Fruit fly (Drosophila melanogaster) whole organism, embryonic: ENCODE measurements around the gene CG17234.

Source experiments
- ATbp ChIP-seq: fragments of 200-800 bp; sonication (Bioruptor generic); optimal IDR thresholded peaks from 2 replicates; lab custom pipeline; 2017; ENCODE audit warnings: missing biosample characterization, mild to moderate bottlenecking, missing genetic modification characterization, missing genetic modification reagents
- CG12659 ChIP-seq: fragments of 200-800 bp; sonication (Bioruptor generic); optimal IDR thresholded peaks from 3 replicates; lab custom pipeline; 2017; ENCODE audit warnings: mild to moderate bottlenecking, missing biosample characterization, missing genetic modification reagents, missing genetic modification characterization
- CG12744 ChIP-seq: fragments of 200-800 bp; sonication (Bioruptor generic); optimal IDR thresholded peaks from 2 replicates; lab custom pipeline; 2016; ENCODE audit warnings: missing biosample characterization, missing genetic modification characterization
- CG12769 ChIP-seq: fragments of 200-800 bp; sonication (Bioruptor generic); optimal IDR thresholded peaks from 2 replicates; lab custom pipeline; 2019; ENCODE audit warnings: missing biosample characterization, mild to moderate bottlenecking, missing genetic modification characterization, moderate library complexity
- CG13624 ChIP-seq: fragments of 200-800 bp; sonication (Bioruptor generic); optimal IDR thresholded peaks from 2 replicates; lab custom pipeline; 2016; ENCODE audit warnings: missing biosample characterization, missing genetic modification characterization
- CG13894 ChIP-seq: fragments of 200-800 bp; sonication (Bioruptor generic); optimal IDR thresholded peaks from 3 replicates; lab custom pipeline; 2018; ENCODE audit warnings: missing biosample characterization, mild to moderate bottlenecking, missing genetic modification characterization, moderate library complexity
- CG15479 ChIP-seq: fragments of 200-800 bp; sonication (Bioruptor generic); optimal IDR thresholded peaks from 3 replicates; lab custom pipeline; 2019; ENCODE audit warnings: missing biosample characterization, mild to moderate bottlenecking, missing genetic modification characterization, moderate library complexity
- CG1647 ChIP-seq: fragments of 200-800 bp; sonication (Bioruptor generic); optimal IDR thresholded peaks from 3 replicates; lab custom pipeline; 2016; ENCODE audit warnings: missing biosample characterization, missing genetic modification characterization
- CG16813 ChIP-seq: fragments of 200-800 bp; sonication (Bioruptor generic); IDR thresholded peaks from 3 replicates; pipeline ENCODE4 v1.3.6; 2022; ENCODE audit warnings: missing biosample characterization, missing genetic modification characterization; ENCODE audit not compliant: partially characterized antibody
- CG17568 ChIP-seq: fragments of 200-800 bp; sonication (Bioruptor generic); optimal IDR thresholded peaks from 2 replicates; lab custom pipeline; 2018; ENCODE audit warnings: missing biosample characterization, mild to moderate bottlenecking, missing genetic modification characterization, moderate library complexity
- CG1832 ChIP-seq: fragments of 200-800 bp; sonication (Bioruptor generic); optimal IDR thresholded peaks from 2 replicates; lab custom pipeline; 2017; ENCODE audit warnings: missing biosample characterization, mild to moderate bottlenecking, missing genetic modification characterization, inconsistent platforms
- CG2120 ChIP-seq: fragments of 200-800 bp; sonication (Bioruptor generic); optimal IDR thresholded peaks from 3 replicates; lab custom pipeline; 2016; ENCODE audit warnings: missing biosample characterization, missing genetic modification characterization
- CG2202 ChIP-seq: fragments of 200-800 bp; sonication (Bioruptor generic); optimal IDR thresholded peaks from 2 replicates; lab custom pipeline; 2018; ENCODE audit warnings: missing biosample characterization, mild to moderate bottlenecking, missing genetic modification characterization
- CG30403 ChIP-seq: fragments of 200-800 bp; sonication (Bioruptor generic); optimal IDR thresholded peaks from 3 replicates; lab custom pipeline; 2016; ENCODE audit warnings: missing biosample characterization, missing genetic modification characterization
- CG34422 ChIP-seq: fragments of 200-800 bp; sonication (Bioruptor generic); IDR thresholded peaks from 3 replicates; pipeline ENCODE4 v1.3.6; 2022; ENCODE audit warnings: missing biosample characterization, missing genetic modification characterization
- CG5180 ChIP-seq: fragments of 200-800 bp; sonication (Bioruptor generic); optimal IDR thresholded peaks from 3 replicates; lab custom pipeline; 2017; ENCODE audit warnings: missing biosample characterization, missing genetic modification characterization, mild to moderate bottlenecking, moderate library complexity, missing genetic modification reagents
- CG7987 ChIP-seq: fragments of 200-800 bp; sonication (Bioruptor generic); optimal IDR thresholded peaks from 2 replicates; lab custom pipeline; 2018; ENCODE audit warnings: missing biosample characterization, mild to moderate bottlenecking, missing genetic modification characterization, moderate library complexity
- CG8089 ChIP-seq: fragments of 200-800 bp; sonication (Bioruptor generic); optimal IDR thresholded peaks from 3 replicates; lab custom pipeline; 2016; ENCODE audit warnings: missing biosample characterization, missing genetic modification characterization
- CG8765 ChIP-seq: fragments of 200-800 bp; sonication (Bioruptor generic); IDR thresholded peaks from 2 replicates; pipeline ENCODE4 v1.3.6; 2022; ENCODE audit warnings: missing biosample characterization, missing genetic modification characterization
- CTCF ChIP-seq: fragments of 200-800 bp; sonication (Bioruptor generic); optimal IDR thresholded peaks from 2 replicates; lab custom pipeline; 2017; ENCODE audit warnings: missing biosample characterization, mild to moderate bottlenecking, missing genetic modification characterization, moderate library complexity
- D19B ChIP-seq: fragments of 200-800 bp; sonication (Bioruptor generic); optimal IDR thresholded peaks from 2 replicates; lab custom pipeline; 2017; ENCODE audit warnings: missing biosample characterization, mild to moderate bottlenecking, missing genetic modification characterization
- Dek ChIP-seq: fragments of 200-800 bp; sonication (Bioruptor generic); optimal IDR thresholded peaks from 3 replicates; lab custom pipeline; 2019; ENCODE audit warnings: missing biosample characterization, mild to moderate bottlenecking, missing genetic modification characterization, moderate library complexity
- Ets65A ChIP-seq: fragments of 200-800 bp; sonication (Bioruptor generic); peaks from one replicate; lab custom pipeline; 2016; ENCODE audit warnings: missing biosample characterization, missing genetic modification characterization
- Lim3 ChIP-seq: fragments of 200-800 bp; sonication (Bioruptor generic); IDR thresholded peaks from 2 replicates; pipeline ENCODE4 v1.3.6; 2022; ENCODE audit warnings: missing biosample characterization, missing genetic modification characterization
- Nf-YC ChIP-seq: fragments of 200-800 bp; optimal IDR thresholded peaks from 3 replicates; lab custom pipeline; 2019; ENCODE audit warnings: missing biosample characterization, mild to moderate bottlenecking, missing genetic modification characterization, moderate library complexity
- Poxn ChIP-seq: fragments of 200-800 bp; sonication (Bioruptor generic); IDR thresholded peaks from 2 replicates; pipeline ENCODE4 v1.3.6; 2022; ENCODE audit warnings: missing biosample characterization, missing genetic modification characterization
- Rfx ChIP-seq: fragments of 200-800 bp; sonication (Bioruptor generic); IDR thresholded peaks from 2 replicates; pipeline ENCODE4 v1.3.6; 2022; ENCODE audit warnings: missing biosample characterization, missing genetic modification characterization
- Sox102F ChIP-seq: fragments of 200-800 bp; sonication (Bioruptor generic); optimal IDR thresholded peaks from 2 replicates; lab custom pipeline; 2018; ENCODE audit warnings: missing biosample characterization, mild to moderate bottlenecking, missing genetic modification characterization, moderate library complexity
- Xrp1 ChIP-seq: fragments of 200-800 bp; sonication (Bioruptor generic); IDR thresholded peaks from 2 replicates; pipeline ENCODE4 v1.3.6; 2022; ENCODE audit warnings: missing biosample characterization, missing genetic modification characterization
- ap ChIP-seq: fragments of 200-800 bp; sonication (Bioruptor generic); IDR thresholded peaks from 2 replicates; pipeline ENCODE4 v1.3.6; 2022; ENCODE audit warnings: missing biosample characterization, missing genetic modification characterization
- btn ChIP-seq: fragments of 200-800 bp; sonication (Bioruptor generic); optimal IDR thresholded peaks from 2 replicates; lab custom pipeline; 2016; ENCODE audit warnings: missing biosample characterization, missing genetic modification characterization
- croc ChIP-seq: fragments of 200-800 bp; sonication (Bioruptor generic); conservative IDR thresholded peaks from 3 replicates; pipeline ENCODE4 v1.3.6; 2022; ENCODE audit warnings: missing biosample characterization, missing genetic modification characterization
- cwo ChIP-seq: fragments of 200-800 bp; sonication (Bioruptor generic); optimal IDR thresholded peaks from 3 replicates; lab custom pipeline; 2017; ENCODE audit warnings: missing biosample characterization, missing genetic modification characterization, mild to moderate bottlenecking, moderate library complexity, missing genetic modification reagents
- dimm ChIP-seq: fragments of 200-800 bp; sonication (Bioruptor generic); IDR thresholded peaks from 2 replicates; pipeline ENCODE4 v1.3.6; 2022; ENCODE audit warnings: missing biosample characterization, missing genetic modification characterization
- dmrt99B ChIP-seq: fragments of 200-800 bp; sonication (Bioruptor generic); optimal IDR thresholded peaks from 2 replicates; lab custom pipeline; 2018; ENCODE audit warnings: missing biosample characterization, mild to moderate bottlenecking, missing genetic modification characterization, moderate library complexity
- en ChIP-seq: fragments of 200-800 bp; sonication (Bioruptor generic); optimal IDR thresholded peaks from 2 replicates; lab custom pipeline; 2016; ENCODE audit warnings: missing biosample characterization, missing genetic modification characterization
- exex ChIP-seq: fragments of 200-800 bp; sonication (Bioruptor generic); optimal IDR thresholded peaks from 4 replicates; lab custom pipeline; 2018; ENCODE audit warnings: missing biosample characterization, mild to moderate bottlenecking, missing genetic modification characterization, moderate library complexity
- fd96Cb ChIP-seq: fragments of 200-800 bp; sonication (Bioruptor generic); optimal IDR thresholded peaks from 2 replicates; lab custom pipeline; 2018; ENCODE audit warnings: missing biosample characterization, mild to moderate bottlenecking, missing genetic modification characterization, moderate library complexity
- grau ChIP-seq: fragments of 200-800 bp; optimal IDR thresholded peaks from 3 replicates; lab custom pipeline; 2019; ENCODE audit warnings: missing biosample characterization, mild to moderate bottlenecking, missing genetic modification characterization, moderate library complexity
- gsb-n ChIP-seq: fragments of 200-800 bp; sonication (Bioruptor generic); optimal IDR thresholded peaks from 3 replicates; lab custom pipeline; 2018; ENCODE audit warnings: missing biosample characterization, mild to moderate bottlenecking, missing genetic modification characterization
- gt ChIP-seq: fragments of 200-800 bp; sonication (Bioruptor generic); IDR thresholded peaks from 2 replicates; pipeline ENCODE4 v1.3.6; 2022; ENCODE audit warnings: missing biosample characterization, missing genetic modification characterization
- ham ChIP-seq: fragments of 200-800 bp; sonication (Bioruptor generic); IDR thresholded peaks from 2 replicates; pipeline ENCODE4 v1.3.6; 2022; ENCODE audit warnings: missing biosample characterization, missing genetic modification characterization
- knrl ChIP-seq: fragments of 200-800 bp; sonication (Bioruptor generic); IDR thresholded peaks from 3 replicates; pipeline ENCODE4 v1.3.6; 2022; ENCODE audit warnings: missing biosample characterization, missing genetic modification characterization; ENCODE audit not compliant: partially characterized antibody
- lilli ChIP-seq: fragments of 200-800 bp; sonication (Bioruptor generic); optimal IDR thresholded peaks from 3 replicates; lab custom pipeline; 2016; ENCODE audit warnings: missing biosample characterization, missing genetic modification characterization
- lov ChIP-seq, 2 experiments: fragments of 200-800 bp in 1 of 2; fragments of >200 bp in 1 of 2; sonication (Bioruptor generic) in 1 of 2; IDR thresholded peaks in 1 of 2; optimal IDR thresholded peaks in 1 of 2; 2 replicates in 1 of 2; 3 replicates in 1 of 2; pipeline versions ENCODE4 v1.3.6 to Lab custom; 2017 to 2022; ENCODE audit warnings: missing biosample characterization in 1 of 2, missing genetic modification characterization in 1 of 2
- repo ChIP-seq: fragments of 200-800 bp; sonication (Bioruptor generic); optimal IDR thresholded peaks from 2 replicates; lab custom pipeline; 2016; ENCODE audit warnings: missing biosample characterization, missing genetic modification characterization
- scrt ChIP-seq: fragments of 200-800 bp; sonication (Bioruptor generic); optimal IDR thresholded peaks from 2 replicates; lab custom pipeline; 2018; ENCODE audit warnings: missing biosample characterization, mild to moderate bottlenecking, missing genetic modification characterization, moderate library complexity
- tio ChIP-seq: fragments of 200-800 bp; sonication (Bioruptor generic); optimal IDR thresholded peaks from 2 replicates; lab custom pipeline; 2017; ENCODE audit warnings: missing biosample characterization, missing genetic modification characterization, inconsistent platforms
- tna ChIP-seq: fragments of 200-800 bp; sonication (Bioruptor generic); IDR thresholded peaks from 2 replicates; pipeline ENCODE4 v1.3.6; 2022; ENCODE audit warnings: missing biosample characterization, missing genetic modification characterization; ENCODE audit not compliant: partially characterized antibody
- zf30C ChIP-seq: fragments of 200-800 bp; sonication (Bioruptor generic); optimal IDR thresholded peaks from 3 replicates; lab custom pipeline; 2018; ENCODE audit warnings: missing biosample characterization, mild to moderate bottlenecking, missing genetic modification characterization

CG17234 gene

DNA sequence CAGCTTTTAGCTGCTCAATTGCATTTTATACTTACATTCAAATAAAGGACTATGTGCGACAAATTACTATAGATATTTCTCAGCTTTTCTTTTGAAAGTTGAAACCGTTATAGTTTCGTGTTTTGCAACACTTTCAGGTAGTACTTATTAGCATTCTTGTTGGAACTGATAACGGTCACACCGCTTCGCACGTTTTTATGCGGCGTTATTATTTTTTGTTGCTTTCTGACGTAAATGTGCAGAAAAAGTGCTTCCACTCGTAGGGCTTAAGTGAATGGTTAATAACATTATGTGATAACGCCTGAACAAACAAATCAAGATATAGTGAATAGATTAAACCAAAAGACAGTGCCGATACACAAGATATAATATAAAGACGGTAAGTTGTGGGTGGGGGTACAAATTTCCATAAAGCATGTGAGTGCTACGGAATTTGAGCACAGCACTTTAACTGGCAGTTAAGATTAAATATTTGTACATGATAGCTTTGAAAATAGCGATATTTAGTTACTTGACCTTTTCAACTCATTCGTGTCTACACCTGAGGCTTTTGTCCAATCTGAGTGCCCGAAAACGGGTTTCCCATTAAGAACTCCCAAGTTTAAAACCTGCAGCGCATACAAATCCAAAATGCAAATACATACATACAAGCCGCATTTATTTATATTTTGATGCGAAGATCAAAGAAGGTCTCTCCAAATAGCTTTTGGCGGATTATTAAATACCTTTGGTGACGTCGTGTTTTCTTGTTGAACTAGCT lies 32.1 kb upstream of the CG17234 start, which contains the start of gene papi (continued):
- TF ChIP-seq CTCF (no peak), CG30403 (GFP tag; lab: Kevin White, UChicago) (no peak), Ets65A (GFP tag; lab: Kevin White, UChicago) (no peak), tio (GFP tag; lab: Kevin White, UChicago) (no peak), CG17568 (GFP tag; lab: Kevin White, UChicago) (no peak), CG34422 (GFP tag; lab: Robert Waterston, UW) (peak; percentile 61; the same call in 2 of the 3 replicates), CG8765 (GFP tag; lab: Robert Waterston, UW) (no peak), exex (tag; lab: Kevin White, UChicago) (peak; percentile 57), Sox102F (no peak), CG12659 (GFP tag; lab: Kevin White, UChicago) (peak; percentile 54), btn (GFP tag; lab: Kevin White, UChicago) (no peak), CG2120 (peak; percentile 38), lilli (GFP tag; lab: Kevin White, UChicago) (no peak), gt (GFP tag; lab: Robert Waterston, UW) (no peak), tna (no peak), CG13894 (tag; lab: Kevin White, UChicago) (peak; percentile 21), croc (no peak), lov (optimal IDR thresholded peaks at IDR 0.05; lab: Kevin White, UChicago) (no peak), lov (GFP tag; IDR thresholded peaks at IDR 0.05; lab: Robert Waterston, UW) (no peak), Lim3 (no peak), gsb-n (tag; lab: Kevin White, UChicago) (no peak), Rfx (GFP tag; lab: Robert Waterston, UW) (peak; percentile 8; the same call in 1 of the 2 replicates), cwo (GFP tag; lab: Kevin White, UChicago) (peak; percentile 66), CG2202 (tag; lab: Kevin White, UChicago) (no peak), grau (tag; lab: Kevin White, UChicago) (peak; percentile 3), zf30C (GFP tag; lab: Kevin White, UChicago) (no peak), CG5180 (GFP tag; lab: Kevin White, UChicago) (no peak), CG12744 (GFP tag; lab: Kevin White, UChicago) (no peak), knrl (no peak; the same call in 2 of the 3 replicates), Xrp1 (no peak), CG16813 (GFP tag; lab: Robert Waterston, UW) (no peak), dmrt99B (no peak), CG7987 (GFP tag; lab: Kevin White, UChicago) (peak; percentile 38), fd96Cb (tag; lab: Kevin White, UChicago) (no peak), CG13624 (GFP tag; lab: Kevin White, UChicago) (peak; percentile 4), CG1647 (GFP tag; lab: Kevin White, UChicago) (no peak), en (GFP tag; lab: Kevin White, UChicago) (no peak), dimm (GFP tag; lab: Robert Waterston, UW) (no peak), ap (GFP tag; lab: Robert Waterston, UW) (no peak), ATbp (GFP tag; lab: Kevin White, UChicago) (no peak), Dek (tag; lab: Kevin White, UChicago) (no peak), ham (no peak), CG1832 (no peak), Nf-YC (tag; lab: Kevin White, UChicago) (no peak), CG12769 (no peak), CG8089 (GFP tag; lab: Kevin White, UChicago) (no peak), Poxn (GFP tag; lab: Robert Waterston, UW) (no peak), repo (GFP tag; lab: Kevin White, UChicago) (no peak), D19B (GFP tag; lab: Kevin White, UChicago) (no peak), CG15479 (no peak), scrt (GFP tag; lab: Kevin White, UChicago) (peak; percentile 19)
